Worm (Caenorhabditis elegans): ENCODE measurements around the gene lips-1.

lips-1 gene

ce11 chrX:12472232-12472631 is 20.3 kb upstream of the lips-1 start:
- TF ChIP-seq mbf-1 (tag; optimal IDR thresholded peaks at IDR 0.05) = no peak

DNA sequence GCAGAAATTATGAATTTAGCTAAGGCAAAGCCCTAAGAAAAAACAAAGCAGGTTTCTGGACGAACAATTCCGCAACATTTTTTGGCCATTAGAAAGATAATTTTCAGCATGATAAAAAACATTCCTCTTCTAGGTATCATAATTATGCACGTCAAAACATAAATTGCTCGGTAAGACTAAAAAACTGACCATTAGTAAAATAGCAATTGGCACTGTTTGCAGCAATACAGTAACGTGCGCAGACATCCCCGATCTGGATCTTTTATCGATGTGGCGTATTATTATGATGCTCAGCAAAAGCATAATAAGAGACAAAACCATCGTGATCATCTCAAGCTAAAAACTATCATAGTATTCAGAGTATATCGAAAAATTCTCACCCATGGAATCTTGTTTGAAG is 16.2 kb upstream of the lips-1 start:
- no peak for TF ChIP-seq ceh-82 (tag; optimal IDR thresholded peaks at IDR 0.05)
- TF ChIP-seq R02D3.7 (tag; optimal IDR thresholded peaks at IDR 0.05) = no peak
- no peak for TF ChIP-seq elt-1 (tag; optimal IDR thresholded peaks at IDR 0.05)
- no peak for TF ChIP-seq nhr-11 (tag; optimal IDR thresholded peaks at IDR 0.05)
- TF ChIP-seq ztf-1 (GFP tag; conservative IDR thresholded peaks at IDR 0.05) = no peak
- no peak for TF ChIP-seq ceh-16 (tag; optimal IDR thresholded peaks at IDR 0.05)

DNA sequence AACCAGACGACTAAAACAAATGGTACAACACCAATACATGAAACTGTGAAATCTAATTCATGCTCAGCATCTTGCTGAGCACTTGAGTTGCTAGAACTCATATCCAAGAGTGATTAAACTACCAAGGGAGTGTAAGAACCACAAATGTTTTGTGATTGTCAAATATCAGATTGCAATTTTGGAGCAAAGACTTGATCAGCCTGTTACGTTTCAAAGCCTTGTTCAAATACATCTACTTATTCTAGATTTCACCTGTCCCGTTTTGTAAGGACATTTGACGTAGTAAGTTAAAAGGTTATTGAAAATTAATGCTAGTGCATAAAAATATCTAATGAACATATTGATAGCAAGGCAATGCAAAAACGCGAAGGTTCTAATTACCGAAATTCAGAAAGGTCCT is 15.2 kb upstream of the lips-1 start, which contains the start of gene F45E6.1:
Gene F45E6.1, minus strand, starts transcription at position 101 of the 400 bp plus-strand sequence.
- TF ChIP-seq ztf-11 (tag; optimal IDR thresholded peaks at IDR 0.05) (no peak), zag-1 (tag; optimal IDR thresholded peaks at IDR 0.05) (no peak), mdl-1 (tag; optimal IDR thresholded peaks at IDR 0.05) (no peak), elt-1 (tag; optimal IDR thresholded peaks at IDR 0.05) (no peak), egl-27 (tag; optimal IDR thresholded peaks at IDR 0.05) (no peak), nhr-23 (tag; optimal IDR thresholded peaks at IDR 0.05) (no peak), dmd-4 (tag; optimal IDR thresholded peaks at IDR 0.05) (no peak), ZK546.5 (tag; optimal IDR thresholded peaks at IDR 0.05) (no peak), gmeb-1 (tag; optimal IDR thresholded peaks at IDR 0.05) (no peak), nhr-12 (tag; optimal IDR thresholded peaks at IDR 0.05) (no peak), blmp-1 (tag; optimal IDR thresholded peaks at IDR 0.05; ENCODE audit: insufficient read depth) (no peak), sma-3 (GFP tag; optimal IDR thresholded peaks at IDR 0.05) (no peak), nhr-6 (tag; optimal IDR thresholded peaks at IDR 0.05) (no peak), ceh-16 (tag; optimal IDR thresholded peaks at IDR 0.05) (no peak)

DNA sequence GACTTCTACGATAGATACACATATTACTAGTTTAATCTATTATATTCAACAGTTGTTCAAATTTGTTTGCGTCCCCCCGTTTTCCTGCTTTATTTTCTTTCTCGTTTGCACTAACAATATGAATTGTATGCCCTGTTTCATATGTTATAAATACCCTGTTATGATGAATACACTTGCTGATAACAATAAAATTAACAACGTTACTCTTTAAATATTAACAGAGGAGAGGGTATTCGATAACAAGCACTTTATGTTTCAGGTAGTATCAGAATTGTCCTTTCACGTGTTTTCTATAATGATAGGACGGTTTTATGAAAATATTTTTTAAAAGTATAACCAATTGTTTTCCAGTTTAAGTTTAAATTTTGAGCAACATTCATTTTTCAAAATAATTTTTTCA is 14.1 kb upstream of the lips-1 start:
- TF ChIP-seq elt-3 (tag; optimal IDR thresholded peaks at IDR 0.05) (no peak), elt-1 (tag; optimal IDR thresholded peaks at IDR 0.05) (no peak), nhr-237 (tag; optimal IDR thresholded peaks at IDR 0.05) (no peak), gmeb-1 (tag; optimal IDR thresholded peaks at IDR 0.05) (no peak), dmd-4 (tag; optimal IDR thresholded peaks at IDR 0.05) (no peak), alr-1 (tag; optimal IDR thresholded peaks at IDR 0.05) (no peak), nhr-6 (tag; optimal IDR thresholded peaks at IDR 0.05) (no peak), nhr-11 (tag; optimal IDR thresholded peaks at IDR 0.05) (no peak), lsy-2 (tag; optimal IDR thresholded peaks at IDR 0.05) (no peak), mbf-1 (tag; optimal IDR thresholded peaks at IDR 0.05) (no peak), unc-55 (GFP tag; optimal IDR thresholded peaks at IDR 0.05) (no peak), R02D3.7 (tag; optimal IDR thresholded peaks at IDR 0.05) (no peak), F13H6.1 (tag; optimal IDR thresholded peaks at IDR 0.05) (no peak), nhr-10 (tag; optimal IDR thresholded peaks at IDR 0.05) (no peak), nhr-23 (tag; optimal IDR thresholded peaks at IDR 0.05) (no peak), mab-5 (tag; optimal IDR thresholded peaks at IDR 0.05) (no peak), unc-39 (tag; optimal IDR thresholded peaks at IDR 0.05) (no peak), blmp-1 (tag; optimal IDR thresholded peaks at IDR 0.05; ENCODE audit: insufficient read depth) (no peak), sma-9 (GFP tag; optimal IDR thresholded peaks at IDR 0.05) (no peak), sma-9 (tag; optimal IDR thresholded peaks at IDR 0.05) (no peak), ZK546.5 (tag; optimal IDR thresholded peaks at IDR 0.05) (no peak)

DNA sequence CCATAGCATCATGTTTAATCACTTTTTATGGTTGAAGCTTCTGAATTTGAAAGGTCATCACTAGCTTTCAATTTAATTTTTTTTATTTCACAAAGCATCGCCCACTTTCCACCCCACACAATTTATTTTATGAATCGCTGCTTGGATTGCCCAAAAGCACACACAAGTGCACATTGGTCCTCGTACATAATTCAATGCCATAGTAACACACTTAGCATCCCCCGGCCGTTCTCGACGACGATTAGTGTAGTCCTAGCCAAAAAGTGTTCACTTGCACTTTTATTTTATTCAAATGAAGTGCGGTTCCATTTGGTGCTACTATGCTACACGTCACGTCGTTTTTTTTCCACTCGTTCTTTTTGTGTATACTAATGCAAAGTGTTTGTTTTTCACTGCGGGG is 13.5 kb upstream of the lips-1 start:
- TF ChIP-seq blmp-1 (tag; optimal IDR thresholded peaks at IDR 0.05; ENCODE audit: insufficient read depth) = no peak
- TF ChIP-seq zag-1 (tag; optimal IDR thresholded peaks at IDR 0.05) = no peak
- no peak for TF ChIP-seq aly-2 (tag; optimal IDR thresholded peaks at IDR 0.05)
- TF ChIP-seq R02D3.7 (tag; optimal IDR thresholded peaks at IDR 0.05) = no peak
- no peak for TF ChIP-seq nhr-25 (tag; optimal IDR thresholded peaks at IDR 0.05)
- TF ChIP-seq peb-1 (tag; optimal IDR thresholded peaks at IDR 0.05) = no peak
- no peak for TF ChIP-seq egl-27 (tag; optimal IDR thresholded peaks at IDR 0.05)
- TF ChIP-seq elt-1 (tag; optimal IDR thresholded peaks at IDR 0.05) = no peak
- TF ChIP-seq snpc-4 (tag; optimal IDR thresholded peaks at IDR 0.05) = no peak
- no peak for TF ChIP-seq nhr-11 (tag; optimal IDR thresholded peaks at IDR 0.05)
- no peak for TF ChIP-seq unc-39 (tag; optimal IDR thresholded peaks at IDR 0.05)
- TF ChIP-seq lsy-2 (tag; optimal IDR thresholded peaks at IDR 0.05) = no peak
- TF ChIP-seq dmd-4 (tag; optimal IDR thresholded peaks at IDR 0.05) = no peak
- TF ChIP-seq nhr-10 (tag; optimal IDR thresholded peaks at IDR 0.05) = no peak
- TF ChIP-seq ama-1 (optimal IDR thresholded peaks at IDR 0.05) = no peak
- TF ChIP-seq gmeb-1 (tag; optimal IDR thresholded peaks at IDR 0.05) = no peak
- TF ChIP-seq ceh-82 (tag; optimal IDR thresholded peaks at IDR 0.05) = no peak
- no peak for TF ChIP-seq skn-1 (tag; optimal IDR thresholded peaks at IDR 0.05)
- no peak for TF ChIP-seq ztf-11 (tag; optimal IDR thresholded peaks at IDR 0.05)

Data from whole organism, L2 larva.